Fruit fly (Drosophila melanogaster): ENCODE measurements around the gene GatA.
A peak's percentile ranks its signal among the peaks of the same experiment; 100 is the strongest.

Gene GatA

dm6 chr3R:18999906-19000451 lies 28.7 kb downstream of the GatA start (continued):
- TF ChIP-seq odd (GFP tag; optimal IDR thresholded peaks at IDR 0.05): peak; percentile 17
- no peak for TF ChIP-seq CG4282 (GFP tag; optimal IDR thresholded peaks at IDR 0.05)
- TF ChIP-seq nerfin-2 (GFP tag; IDR thresholded peaks at IDR 0.05; ENCODE audit: partially characterized antibody): no peak
- no peak for TF ChIP-seq CG3995 (GFP tag; optimal IDR thresholded peaks at IDR 0.05)
- TF ChIP-seq cg (GFP tag; optimal IDR thresholded peaks at IDR 0.05): peak; percentile 10
- peak; percentile 3 for TF ChIP-seq org-1 (GFP tag; optimal IDR thresholded peaks at IDR 0.05)
- peak; percentile 31 for TF ChIP-seq Asciz (GFP tag; optimal IDR thresholded peaks at IDR 0.05)
- TF ChIP-seq dmrt11E (tag; optimal IDR thresholded peaks at IDR 0.05): peak; percentile 15
- TF ChIP-seq fd102C (GFP tag; optimal IDR thresholded peaks at IDR 0.05): peak; percentile 24
- 0 out of 4 replicates have a peak, but pooled peaks have one; percentile 23 for TF ChIP-seq chinmo (GFP tag; IDR thresholded peaks at IDR 0.05; ENCODE audit: partially characterized antibody)
- no peak for TF ChIP-seq CG17361 (GFP tag; IDR thresholded peaks at IDR 0.05)
- 0 out of 3 replicates have a peak, but pooled peaks have one; percentile 38 for TF ChIP-seq ci (GFP tag; IDR thresholded peaks at IDR 0.05)
- TF ChIP-seq CG8290 (GFP tag; optimal IDR thresholded peaks at IDR 0.05): no peak
- TF ChIP-seq CG8290 (tag; optimal IDR thresholded peaks at IDR 0.05): peak in 1 of 2 experiments; percentile 11
- no peak for TF ChIP-seq grn (GFP tag; optimal IDR thresholded peaks at IDR 0.05)
- TF ChIP-seq nom (GFP tag; optimal IDR thresholded peaks at IDR 0.05): peak; percentile 2
- TF ChIP-seq fd64A (GFP tag; optimal IDR thresholded peaks at IDR 0.05): peak; percentile 50
- peak; percentile 39 for TF ChIP-seq ATbp (GFP tag; optimal IDR thresholded peaks at IDR 0.05)
- TF ChIP-seq CG11504 (tag; optimal IDR thresholded peaks at IDR 0.05): peak; percentile 9

dm6 chr3R:18998370-18998769 lies 30.3 kb downstream of the GatA start:
- TF ChIP-seq Opbp (GFP tag; IDR thresholded peaks at IDR 0.05; ENCODE audit: partially characterized antibody): no peak
- peak; percentile 25 for TF ChIP-seq ems (GFP tag; optimal IDR thresholded peaks at IDR 0.05)
- TF ChIP-seq Ravus (GFP tag; IDR thresholded peaks at IDR 0.05): no peak
- no peak for TF ChIP-seq CG33213 (GFP tag; optimal IDR thresholded peaks at IDR 0.05)
- TF ChIP-seq fru (optimal IDR thresholded peaks at IDR 0.05): no peak
- no peak for TF ChIP-seq CG42726 (GFP tag; IDR thresholded peaks at IDR 0.05; ENCODE audit: partially characterized antibody)
- no peak for TF ChIP-seq kah (GFP tag; optimal IDR thresholded peaks at IDR 0.05)
- no peak for TF ChIP-seq CG30403 (GFP tag; optimal IDR thresholded peaks at IDR 0.05)
- no peak for TF ChIP-seq Deaf1 (tag; optimal IDR thresholded peaks at IDR 0.05)
- peak; percentile 8 for TF ChIP-seq tin (GFP tag; optimal IDR thresholded peaks at IDR 0.05)
- TF ChIP-seq CG3838 (GFP tag; optimal IDR thresholded peaks at IDR 0.05): no peak
- TF ChIP-seq E2f2 (GFP tag; IDR thresholded peaks at IDR 0.05): no peak
- TF ChIP-seq HmgD (GFP tag; optimal IDR thresholded peaks at IDR 0.05): no peak
- no peak for TF ChIP-seq Dref (GFP tag; IDR thresholded peaks at IDR 0.05)
- TF ChIP-seq CG2202 (tag; optimal IDR thresholded peaks at IDR 0.05): no peak
- TF ChIP-seq dan (GFP tag; IDR thresholded peaks at IDR 0.05): no peak
- TF ChIP-seq pb (GFP tag; optimal IDR thresholded peaks at IDR 0.05): no peak
- TF ChIP-seq disco-r (GFP tag; optimal IDR thresholded peaks at IDR 0.05): no peak
- TF ChIP-seq zen (tag; optimal IDR thresholded peaks at IDR 0.05): no peak
- TF ChIP-seq ac (GFP tag; optimal IDR thresholded peaks at IDR 0.05): no peak
- TF ChIP-seq CG11247 (GFP tag; IDR thresholded peaks at IDR 0.05): no peak
- no peak for TF ChIP-seq NfI (GFP tag; optimal IDR thresholded peaks at IDR 0.05)
- TF ChIP-seq CG6791 (GFP tag; IDR thresholded peaks at IDR 0.05; ENCODE audit: partially characterized antibody): no peak
- no peak for TF ChIP-seq Doc3 (GFP tag; IDR thresholded peaks at IDR 0.05; ENCODE audit: partially characterized antibody)
- no peak for TF ChIP-seq CG33557 (GFP tag; optimal IDR thresholded peaks at IDR 0.05)
- no peak for TF ChIP-seq CG15479 (GFP tag; optimal IDR thresholded peaks at IDR 0.05)
- no peak for TF ChIP-seq Aef1 (GFP tag; IDR thresholded peaks at IDR 0.05)
- TF ChIP-seq CG11456 (GFP tag; IDR thresholded peaks at IDR 0.05): 0 out of 3 replicates have a peak, but pooled peaks have one; percentile 18
- no peak for TF ChIP-seq CG13296 (GFP tag; optimal IDR thresholded peaks at IDR 0.05)
- no peak for TF ChIP-seq lbe (GFP tag; optimal IDR thresholded peaks at IDR 0.05)
- no peak for TF ChIP-seq Taf1 (GFP tag; IDR thresholded peaks at IDR 0.05)
- TF ChIP-seq ATbp (GFP tag; optimal IDR thresholded peaks at IDR 0.05): no peak
- no peak for TF ChIP-seq her (GFP tag; optimal IDR thresholded peaks at IDR 0.05)
